Worm (Caenorhabditis elegans) whole organism, early embryonic: Measurements from ENCODE around the gene ptr-1.

Source experiments
- B0310.2 ChIP-seq: sonication (generic microtip); optimal IDR thresholded peaks from 2 replicates; lab custom pipeline; 2016; ENCODE audit warnings: mild to moderate bottlenecking, missing genetic modification characterization, missing compliant biosample characterization
- F13C5.2 ChIP-seq: sonication (generic microtip); optimal IDR thresholded peaks from 2 replicates; lab custom pipeline; 2017; ENCODE audit warnings: mild to moderate bottlenecking, missing genetic modification characterization, inconsistent platforms, missing compliant biosample characterization
- aly-1 ChIP-seq: sonication (generic microtip); optimal IDR thresholded peaks from 2 replicates; lab custom pipeline; 2016; ENCODE audit warnings: missing genetic modification characterization, missing compliant biosample characterization
- ama-1 ChIP-seq: fragments of 150-350 bp; optimal IDR thresholded peaks from 2 replicates; lab custom pipeline; 2014
- ceh-13 ChIP-seq: fragments of 200-800 bp; sonication (Bioruptor generic); optimal IDR thresholded peaks from 2 replicates; lab custom pipeline; 2018; ENCODE audit warnings: mild to moderate bottlenecking, missing genetic modification characterization, missing compliant biosample characterization
- ceh-36 ChIP-seq: sonication (generic microtip); optimal IDR thresholded peaks from 2 replicates; lab custom pipeline; 2016; ENCODE audit warnings: missing genetic modification characterization, inconsistent platforms, missing compliant biosample characterization
- ets-7 ChIP-seq: sonication (generic microtip); optimal IDR thresholded peaks from 2 replicates; lab custom pipeline; 2016; ENCODE audit warnings: missing genotype, missing genetic modification characterization, missing compliant biosample characterization
- flt-1 ChIP-seq: fragments of 200-800 bp; sonication (Bioruptor generic); IDR thresholded peaks from 2 replicates; pipeline ENCODE4 v1.3.6; 2022; ENCODE audit warnings: missing genetic modification characterization, missing compliant biosample characterization
- hmbx-1 ChIP-seq: sonication (generic microtip); optimal IDR thresholded peaks from 2 replicates; lab custom pipeline; 2016; ENCODE audit warnings: mild to moderate bottlenecking, missing genetic modification characterization, missing compliant biosample characterization
- hmg-4 ChIP-seq: fragments of 200-800 bp; sonication (Bioruptor generic); optimal IDR thresholded peaks from 2 replicates; lab custom pipeline; 2018; ENCODE audit warnings: mild to moderate bottlenecking, missing genetic modification characterization, missing compliant biosample characterization
- hnd-1 ChIP-seq: sonication (generic microtip); optimal IDR thresholded peaks from 2 replicates; lab custom pipeline; 2016; ENCODE audit warnings: missing genetic modification characterization, missing compliant biosample characterization
- pes-1 ChIP-seq: fragments of 200-800 bp; sonication (Bioruptor generic); IDR thresholded peaks from 2 replicates; pipeline ENCODE4 v1.3.6; 2022; ENCODE audit warnings: missing genetic modification reagents, missing genetic modification characterization, missing compliant biosample characterization
- scrt-1 ChIP-seq: fragments of 200-800 bp; sonication (Bioruptor generic); IDR thresholded peaks from 2 replicates; pipeline ENCODE4 v1.3.6; 2022; ENCODE audit warnings: missing genetic modification characterization, missing compliant biosample characterization
- sea-1 ChIP-seq: fragments of 200-800 bp; sonication (Bioruptor generic); conservative IDR thresholded peaks from 2 replicates; pipeline ENCODE4 v1.3.6; 2022; ENCODE audit warnings: missing genetic modification characterization, missing compliant biosample characterization
- tbx-11 ChIP-seq: fragments of 200-800 bp; sonication (Bioruptor generic); IDR thresholded peaks from 2 replicates; pipeline ENCODE4 v1.3.6; 2022; ENCODE audit warnings: missing genetic modification characterization, missing compliant biosample characterization
- tbx-37 ChIP-seq: fragments of 200-800 bp; sonication (Bioruptor generic); conservative IDR thresholded peaks from 2 replicates; pipeline ENCODE4 v1.3.6; 2022; ENCODE audit warnings: missing genetic modification reagents, missing genetic modification characterization, missing compliant biosample characterization
- tra-4 ChIP-seq: sonication (generic microtip); optimal IDR thresholded peaks from 2 replicates; lab custom pipeline; 2017; ENCODE audit warnings: missing genetic modification characterization, missing compliant biosample characterization

Gene ptr-1

DNA sequence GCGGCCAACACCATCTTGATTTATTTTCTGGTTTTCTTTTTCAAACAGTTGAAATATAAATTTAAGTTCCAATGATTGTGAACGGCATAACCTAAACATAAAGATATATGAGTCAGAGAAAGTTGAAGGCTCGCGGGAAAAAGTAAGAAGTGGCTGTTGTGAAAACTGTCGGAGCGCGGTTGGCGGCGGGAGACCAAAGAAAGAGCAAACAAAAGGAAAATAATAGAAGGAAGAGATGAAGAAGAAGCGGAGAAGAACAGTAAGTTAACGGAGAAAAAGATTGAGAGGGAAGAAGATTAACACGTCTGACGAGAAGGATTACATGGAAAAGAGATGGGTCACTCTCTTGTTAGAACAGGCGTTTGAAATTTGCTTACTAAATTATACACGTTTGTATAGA is 25.9 kb upstream of the ptr-1 start, which contains the start of gene inx-10:
Gene inx-10, minus strand, starts transcription at position 101 of the 400 bp plus-strand sequence.
- TF ChIP-seq ama-1 (lab: Kevin White, UChicago) (no peak), ceh-36 (tag; lab: Kevin White, UChicago) (no peak), ets-7 (no peak), ceh-13 (GFP tag; lab: Kevin White, UChicago) (no peak), tbx-37 (GFP tag; lab: Robert Waterston, UW) (no peak), scrt-1 (GFP tag; lab: Robert Waterston, UW) (no peak), tbx-11 (GFP tag; lab: Robert Waterston, UW) (no peak), pes-1 (no peak), hnd-1 (tag; lab: Kevin White, UChicago) (no peak), flt-1 (GFP tag; lab: Robert Waterston, UW) (no peak), sea-1 (GFP tag; lab: Robert Waterston, UW) (no peak), F13C5.2 (tag; lab: Kevin White, UChicago) (no peak), aly-1 (no peak)

- TF ChIP-seq tbx-37 (GFP tag; lab: Robert Waterston, UW) = no peak
- TF ChIP-seq ceh-13 (GFP tag; lab: Kevin White, UChicago) = no peak
- no peak for TF ChIP-seq pes-1
- no peak for TF ChIP-seq B0310.2 (tag; lab: Kevin White, UChicago)
- TF ChIP-seq hmbx-1 (tag; lab: Kevin White, UChicago) = no peak
- TF ChIP-seq hnd-1 (tag; lab: Kevin White, UChicago) = no peak
- no peak for TF ChIP-seq ama-1 (lab: Kevin White, UChicago)
- no peak for TF ChIP-seq ceh-36 (tag; lab: Kevin White, UChicago)
- no peak for TF ChIP-seq flt-1 (GFP tag; lab: Robert Waterston, UW)
- no peak for TF ChIP-seq hmg-4
- TF ChIP-seq tbx-11 (GFP tag; lab: Robert Waterston, UW) = no peak
- no peak for TF ChIP-seq sea-1 (GFP tag; lab: Robert Waterston, UW)
- no peak for TF ChIP-seq F13C5.2 (tag; lab: Kevin White, UChicago)
- TF ChIP-seq ets-7 = no peak
- TF ChIP-seq scrt-1 (GFP tag; lab: Robert Waterston, UW) = no peak
- no peak for TF ChIP-seq aly-1
- TF ChIP-seq tra-4 (tag; lab: Kevin White, UChicago) = no peak
These were observed 21.2 kb upstream of the ptr-1 start, which contains the start of gene asp-2 for ce11 chrV:9202710-9203109. Gene asp-2 (plus strand): TSS chrV:9203077.

ce11 chrV:9198887-9199286 is 17.4 kb upstream of the ptr-1 start, which contains the start of gene str-177:
Gene str-177 (minus strand): TSS chrV:9198987.
- TF ChIP-seq hmg-4 (no peak), flt-1 (GFP tag; lab: Robert Waterston, UW) (no peak), F13C5.2 (tag; lab: Kevin White, UChicago) (no peak), scrt-1 (GFP tag; lab: Robert Waterston, UW) (no peak), ama-1 (lab: Kevin White, UChicago) (no peak), pes-1 (no peak), aly-1 (no peak), tra-4 (tag; lab: Kevin White, UChicago) (no peak), sea-1 (GFP tag; lab: Robert Waterston, UW) (no peak), hmbx-1 (tag; lab: Kevin White, UChicago) (no peak), tbx-11 (GFP tag; lab: Robert Waterston, UW) (no peak), ets-7 (no peak), B0310.2 (tag; lab: Kevin White, UChicago) (no peak)

DNA sequence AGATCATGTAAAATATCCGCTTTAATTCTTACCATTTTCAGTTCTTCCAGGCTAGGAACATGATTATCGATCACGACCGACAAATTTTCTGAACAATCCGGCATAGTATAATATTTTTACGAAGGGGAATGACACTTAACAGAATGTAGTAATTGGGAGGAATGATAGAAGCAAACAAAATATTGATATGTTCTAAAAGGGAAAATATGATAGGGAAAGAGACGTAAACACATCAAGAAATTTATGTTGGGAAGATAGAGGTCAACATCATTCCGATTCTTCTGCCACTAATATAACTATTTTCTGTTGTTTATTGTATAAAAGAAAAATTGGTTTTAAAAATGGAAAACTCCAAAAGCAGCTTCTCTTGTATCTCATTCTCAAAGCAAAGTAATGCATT is 15.6 kb upstream of the ptr-1 start, which contains the start of gene C24B5.4:
Gene C24B5.4, minus strand, starts transcription at position 206 of the 400 bp plus-strand sequence.
- no peak for TF ChIP-seq hmbx-1 (tag; lab: Kevin White, UChicago)

ce11 chrV:9194055-9194454 is 12.5 kb upstream of the ptr-1 start:
- no peak for TF ChIP-seq sea-1 (GFP tag; lab: Robert Waterston, UW)
- no peak for TF ChIP-seq ceh-13 (GFP tag; lab: Kevin White, UChicago)
- no peak for TF ChIP-seq ets-7
- no peak for TF ChIP-seq B0310.2 (tag; lab: Kevin White, UChicago)
- TF ChIP-seq F13C5.2 (tag; lab: Kevin White, UChicago) = no peak
- TF ChIP-seq hmg-4 = no peak
- TF ChIP-seq scrt-1 (GFP tag; lab: Robert Waterston, UW) = no peak
- TF ChIP-seq hnd-1 (tag; lab: Kevin White, UChicago) = no peak
- no peak for TF ChIP-seq pes-1
- TF ChIP-seq aly-1 = no peak
- no peak for TF ChIP-seq tra-4 (tag; lab: Kevin White, UChicago)
- TF ChIP-seq hmbx-1 (tag; lab: Kevin White, UChicago) = no peak
- TF ChIP-seq ama-1 (lab: Kevin White, UChicago) = no peak

- TF ChIP-seq tbx-37 (GFP tag; lab: Robert Waterston, UW) (no peak), ceh-13 (GFP tag; lab: Kevin White, UChicago) (no peak), scrt-1 (GFP tag; lab: Robert Waterston, UW) (no peak), ama-1 (lab: Kevin White, UChicago) (no peak), hmg-4 (no peak), ceh-36 (tag; lab: Kevin White, UChicago) (no peak), sea-1 (GFP tag; lab: Robert Waterston, UW) (no peak), flt-1 (GFP tag; lab: Robert Waterston, UW) (no peak)
These were observed 9.9 kb upstream of the ptr-1 start, which contains the start of gene sphr-1 for ce11 chrV:9191406-9191805. Gene sphr-1 (plus strand): TSS chrV:9191610.

DNA sequence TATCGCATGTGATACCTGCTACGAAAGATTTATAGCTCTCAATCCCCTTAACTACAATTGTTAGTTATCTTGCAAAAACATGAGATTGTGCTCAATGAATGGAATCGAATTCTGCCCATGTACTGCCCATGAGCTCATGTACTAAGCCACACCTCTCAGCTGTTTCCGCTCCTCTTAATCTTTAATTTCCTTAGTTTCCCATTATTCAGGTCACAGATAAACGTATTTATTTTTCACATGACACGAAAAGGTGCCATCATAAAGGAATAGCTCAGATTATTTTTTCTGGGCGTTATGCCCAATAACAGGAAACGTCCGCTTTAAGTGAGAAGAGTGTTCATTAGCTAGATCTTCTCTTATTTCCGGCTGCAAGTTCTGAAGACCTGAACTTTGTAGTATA is 4.5 kb upstream of the ptr-1 start:
- no peak for TF ChIP-seq pes-1
